Fruit fly (Drosophila melanogaster) whole organism: Measurements from ENCODE around the gene CG13086.

ENCODE experiments used
- Dll ChIP-seq: fragments of >200 bp; optimal IDR thresholded peaks from 2 replicates; lab custom pipeline; 2017
- EcR ChIP-seq, 2 experiments: fragments of >200 bp; optimal IDR thresholded peaks; 2 replicates each; lab custom pipeline; 2017; ENCODE audit warnings: missing biosample characterization in 2 of 2, missing genetic modification characterization in 2 of 2, missing genetic modification reagents in 2 of 2
- pan ChIP-seq: fragments of >200 bp; optimal IDR thresholded peaks from 2 replicates; lab custom pipeline; 2017
- psq ChIP-seq: fragments of >200 bp; optimal IDR thresholded peaks from 2 replicates; lab custom pipeline; 2017
- usp ChIP-seq: fragments of >200 bp; optimal IDR thresholded peaks from 2 replicates; lab custom pipeline; 2017; ENCODE audit warnings: missing biosample characterization, missing genetic modification characterization, mixed read lengths

DNA sequence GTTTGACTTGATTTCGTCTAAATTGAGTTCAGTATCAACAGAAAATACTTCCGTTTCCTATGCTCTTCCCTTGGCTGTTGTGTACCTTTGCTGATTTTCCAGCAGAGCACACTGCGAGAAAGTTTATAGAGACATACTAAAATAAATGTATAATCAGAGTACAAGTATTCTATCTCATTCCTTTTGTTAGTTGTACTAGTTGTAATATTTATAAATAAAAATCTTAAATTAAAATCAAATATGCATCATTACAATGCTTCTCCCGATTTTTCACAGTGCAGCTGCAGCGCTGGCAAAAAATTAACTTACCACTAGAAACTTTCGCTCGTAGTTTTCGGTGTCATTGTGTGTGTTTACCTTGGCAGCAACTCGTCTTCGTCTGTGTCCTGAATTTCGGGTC lies 29.1 kb upstream of the CG13086 start:
- TF ChIP-seq usp (GFP tag; lab: Kevin White, UChicago): no peak
- TF ChIP-seq EcR (GFP tag; optimal IDR thresholded peaks at IDR 0.05; lab: Kevin White, UChicago): no peak
- TF ChIP-seq psq: no peak
- TF ChIP-seq pan (lab: Kevin White, UChicago): no peak
- TF ChIP-seq Dll (lab: Kevin White, UChicago): no peak
